Worm (Caenorhabditis elegans) whole organism, midembryonic: Measurements from ENCODE around the gene ceph-41.

Source experiments
- T22C8.4 ChIP-seq: fragments of 200-800 bp; sonication (Bioruptor generic); IDR thresholded peaks from 2 replicates; pipeline ENCODE4 v1.3.6; 2022; ENCODE audit warnings: missing genetic modification characterization, missing compliant biosample characterization
- cog-1 ChIP-seq: sonication (generic microtip); optimal IDR thresholded peaks from 2 replicates; lab custom pipeline; 2016; ENCODE audit warnings: missing genetic modification characterization, missing compliant biosample characterization
- flt-1 ChIP-seq: fragments of 200-800 bp; sonication (Bioruptor generic); IDR thresholded peaks from 2 replicates; pipeline ENCODE4 v1.3.6; 2022; ENCODE audit warnings: missing genetic modification characterization, missing compliant biosample characterization
- klf-2 ChIP-seq: fragments of 200-800 bp; sonication (Bioruptor generic); conservative IDR thresholded peaks from 2 replicates; pipeline ENCODE4 v1.3.6; 2022; ENCODE audit warnings: missing genetic modification reagents, missing genetic modification characterization, missing compliant biosample characterization
- med-1 ChIP-seq: sonication (generic microtip); optimal IDR thresholded peaks from 2 replicates; lab custom pipeline; 2017; ENCODE audit warnings: missing genetic modification characterization, mild to moderate bottlenecking, missing compliant biosample characterization, antibody characterized with exemption, missing genetic modification reagents; ENCODE audit not compliant: insufficient read depth
- ref-1 ChIP-seq: fragments of 200-800 bp; sonication (Bioruptor generic); conservative IDR thresholded peaks from 2 replicates; pipeline ENCODE4 v1.3.6; 2022; ENCODE audit warnings: missing genetic modification reagents, missing genetic modification characterization, missing compliant biosample characterization
- tab-1 ChIP-seq: fragments of 200-800 bp; sonication (Bioruptor generic); IDR thresholded peaks from 2 replicates; pipeline ENCODE4 v1.3.6; 2022; ENCODE audit warnings: missing genetic modification characterization, missing compliant biosample characterization
- ztf-23 ChIP-seq: fragments of 200-800 bp; sonication (Bioruptor generic); IDR thresholded peaks from 2 replicates; pipeline ENCODE4 v1.3.6; 2022; ENCODE audit warnings: missing genetic modification reagents, missing genetic modification characterization, missing compliant biosample characterization
- ztf-29 ChIP-seq: fragments of 200-800 bp; sonication (Bioruptor generic); IDR thresholded peaks from 2 replicates; pipeline ENCODE4 v1.3.6; 2022; ENCODE audit warnings: missing genetic modification reagents, missing genetic modification characterization, missing compliant biosample characterization

ceph-41 gene

ce11 chrIV:8164515-8164914 lies 37.5 kb downstream of the ceph-41 start:
- TF ChIP-seq klf-2 (GFP tag; lab: Robert Waterston, UW) (no peak), cog-1 (tag; lab: Kevin White, UChicago) (no peak), T22C8.4 (GFP tag; lab: Robert Waterston, UW) (no peak), med-1 (GFP tag; lab: Kevin White, UChicago) (no peak), ztf-29 (GFP tag; lab: Robert Waterston, UW) (no peak), tab-1 (no peak), ref-1 (no peak), ztf-23 (GFP tag; lab: Robert Waterston, UW) (no peak), flt-1 (GFP tag; lab: Robert Waterston, UW) (no peak)

DNA sequence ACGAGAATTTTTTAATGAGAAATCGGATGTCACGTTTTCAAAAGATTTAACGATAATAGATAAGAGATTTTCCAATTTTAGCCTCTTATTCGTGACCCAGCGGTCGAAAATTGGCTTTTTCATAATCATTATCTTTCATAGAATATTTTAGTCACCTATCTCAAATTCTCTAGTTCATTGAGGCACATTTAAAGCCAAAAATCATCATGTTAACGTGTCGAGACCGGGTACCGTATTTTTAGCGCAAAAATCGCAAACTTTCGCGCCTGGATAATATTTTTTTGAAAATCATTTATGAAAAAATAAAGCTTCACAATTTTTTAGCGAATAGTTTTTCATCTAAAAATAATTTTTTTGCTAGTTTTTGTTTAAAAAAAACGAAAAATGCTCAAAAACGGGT lies 38.9 kb downstream of the ceph-41 start, which contains the start of gene B0218.7:
Gene B0218.7, minus strand, starts transcription at position 101 of the 400 bp plus-strand sequence.
- TF ChIP-seq tab-1 (no peak), flt-1 (GFP tag; lab: Robert Waterston, UW) (no peak), med-1 (GFP tag; lab: Kevin White, UChicago) (no peak), cog-1 (tag; lab: Kevin White, UChicago) (no peak), ztf-29 (GFP tag; lab: Robert Waterston, UW) (no peak), klf-2 (GFP tag; lab: Robert Waterston, UW) (no peak), ztf-23 (GFP tag; lab: Robert Waterston, UW) (no peak)

- TF ChIP-seq med-1 (GFP tag; lab: Kevin White, UChicago) (no peak), ztf-23 (GFP tag; lab: Robert Waterston, UW) (no peak), tab-1 (no peak), klf-2 (GFP tag; lab: Robert Waterston, UW) (no peak), ztf-29 (GFP tag; lab: Robert Waterston, UW) (no peak), T22C8.4 (GFP tag; lab: Robert Waterston, UW) (no peak), flt-1 (GFP tag; lab: Robert Waterston, UW) (no peak), ref-1 (no peak), cog-1 (tag; lab: Kevin White, UChicago) (no peak)
Observed at ce11 chrIV:8168660-8169059, 41.7 kb downstream of the ceph-41 start, which contains the start of gene clec-52. clec-52 (minus strand) TSS chrIV:8168760.

ce11 chrIV:8169674-8170073 lies 42.7 kb downstream of the ceph-41 start, which contains the start of gene C07G1.15:
C07G1.15 (plus strand) TSS chrIV:8169974.
- TF ChIP-seq med-1 (GFP tag; lab: Kevin White, UChicago): no peak
- no peak for TF ChIP-seq ztf-29 (GFP tag; lab: Robert Waterston, UW)
- no peak for TF ChIP-seq ref-1
- TF ChIP-seq flt-1 (GFP tag; lab: Robert Waterston, UW): no peak
- TF ChIP-seq ztf-23 (GFP tag; lab: Robert Waterston, UW): no peak
- no peak for TF ChIP-seq klf-2 (GFP tag; lab: Robert Waterston, UW)
- no peak for TF ChIP-seq cog-1 (tag; lab: Kevin White, UChicago)
- no peak for TF ChIP-seq tab-1
- no peak for TF ChIP-seq T22C8.4 (GFP tag; lab: Robert Waterston, UW)

ce11 chrIV:8170264-8170663 lies 43.3 kb downstream of the ceph-41 start:
- TF ChIP-seq med-1 (GFP tag; lab: Kevin White, UChicago): no peak
- no peak for TF ChIP-seq ref-1
- TF ChIP-seq ztf-29 (GFP tag; lab: Robert Waterston, UW): no peak
- TF ChIP-seq T22C8.4 (GFP tag; lab: Robert Waterston, UW): no peak
- TF ChIP-seq tab-1: no peak
- no peak for TF ChIP-seq ztf-23 (GFP tag; lab: Robert Waterston, UW)
- TF ChIP-seq cog-1 (tag; lab: Kevin White, UChicago): peak; percentile 57
- no peak for TF ChIP-seq flt-1 (GFP tag; lab: Robert Waterston, UW)

ce11 chrIV:8171376-8171775 lies 44.4 kb downstream of the ceph-41 start:
- TF ChIP-seq tab-1: no peak
- no peak for TF ChIP-seq ztf-23 (GFP tag; lab: Robert Waterston, UW)
- no peak for TF ChIP-seq ref-1
- no peak for TF ChIP-seq flt-1 (GFP tag; lab: Robert Waterston, UW)
- TF ChIP-seq cog-1 (tag; lab: Kevin White, UChicago): no peak
- TF ChIP-seq klf-2 (GFP tag; lab: Robert Waterston, UW): no peak
- no peak for TF ChIP-seq med-1 (GFP tag; lab: Kevin White, UChicago)
- TF ChIP-seq ztf-29 (GFP tag; lab: Robert Waterston, UW): no peak

DNA sequence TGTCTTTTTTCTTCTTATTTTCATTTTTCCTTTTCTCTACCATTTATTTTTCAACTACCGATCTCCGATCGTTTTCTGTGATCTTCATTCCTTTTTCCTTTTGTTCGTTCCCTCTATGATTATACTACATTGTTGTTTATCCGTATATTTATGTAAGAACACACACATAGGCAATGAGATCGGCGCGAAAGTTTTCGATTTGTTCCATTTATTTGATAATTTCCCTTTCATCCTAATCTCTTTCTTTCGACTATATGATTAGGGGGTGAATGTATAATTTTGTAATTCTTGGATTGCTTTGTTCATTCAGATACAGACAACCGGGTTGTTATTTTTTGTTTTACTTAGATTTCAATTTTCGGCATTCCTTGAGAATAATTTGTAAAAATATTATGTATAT lies 46.6 kb downstream of the ceph-41 start:
- TF ChIP-seq ref-1 (no peak), ztf-23 (GFP tag; lab: Robert Waterston, UW) (no peak), med-1 (GFP tag; lab: Kevin White, UChicago) (no peak), klf-2 (GFP tag; lab: Robert Waterston, UW) (no peak), flt-1 (GFP tag; lab: Robert Waterston, UW) (no peak), T22C8.4 (GFP tag; lab: Robert Waterston, UW) (no peak), ztf-29 (GFP tag; lab: Robert Waterston, UW) (no peak), cog-1 (tag; lab: Kevin White, UChicago) (no peak), tab-1 (no peak)

DNA sequence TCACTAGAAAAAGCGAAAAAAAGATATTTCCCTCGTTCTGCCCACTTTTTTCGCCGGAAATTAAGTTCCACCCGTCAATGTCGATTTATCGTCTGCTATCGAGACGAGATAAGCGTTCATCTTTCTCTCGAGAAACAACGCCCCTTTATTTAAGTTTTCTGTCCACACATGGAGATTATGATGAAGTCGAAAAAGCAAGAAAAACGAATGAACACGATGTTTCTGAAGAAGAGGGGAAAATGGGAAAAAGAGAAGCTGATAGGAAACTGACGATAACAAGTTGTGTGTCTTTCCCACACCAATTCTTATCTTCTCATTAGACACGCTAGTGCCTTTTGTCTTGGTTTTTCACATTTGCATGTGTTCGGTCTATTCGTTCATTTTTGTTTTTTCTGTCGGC lies 47.8 kb downstream of the ceph-41 start:
- TF ChIP-seq cog-1 (tag; lab: Kevin White, UChicago) (no peak), flt-1 (GFP tag; lab: Robert Waterston, UW) (no peak), ztf-23 (GFP tag; lab: Robert Waterston, UW) (no peak), ztf-29 (GFP tag; lab: Robert Waterston, UW) (no peak), klf-2 (GFP tag; lab: Robert Waterston, UW) (no peak), tab-1 (no peak), ref-1 (no peak), T22C8.4 (GFP tag; lab: Robert Waterston, UW) (no peak), med-1 (GFP tag; lab: Kevin White, UChicago) (no peak)

DNA sequence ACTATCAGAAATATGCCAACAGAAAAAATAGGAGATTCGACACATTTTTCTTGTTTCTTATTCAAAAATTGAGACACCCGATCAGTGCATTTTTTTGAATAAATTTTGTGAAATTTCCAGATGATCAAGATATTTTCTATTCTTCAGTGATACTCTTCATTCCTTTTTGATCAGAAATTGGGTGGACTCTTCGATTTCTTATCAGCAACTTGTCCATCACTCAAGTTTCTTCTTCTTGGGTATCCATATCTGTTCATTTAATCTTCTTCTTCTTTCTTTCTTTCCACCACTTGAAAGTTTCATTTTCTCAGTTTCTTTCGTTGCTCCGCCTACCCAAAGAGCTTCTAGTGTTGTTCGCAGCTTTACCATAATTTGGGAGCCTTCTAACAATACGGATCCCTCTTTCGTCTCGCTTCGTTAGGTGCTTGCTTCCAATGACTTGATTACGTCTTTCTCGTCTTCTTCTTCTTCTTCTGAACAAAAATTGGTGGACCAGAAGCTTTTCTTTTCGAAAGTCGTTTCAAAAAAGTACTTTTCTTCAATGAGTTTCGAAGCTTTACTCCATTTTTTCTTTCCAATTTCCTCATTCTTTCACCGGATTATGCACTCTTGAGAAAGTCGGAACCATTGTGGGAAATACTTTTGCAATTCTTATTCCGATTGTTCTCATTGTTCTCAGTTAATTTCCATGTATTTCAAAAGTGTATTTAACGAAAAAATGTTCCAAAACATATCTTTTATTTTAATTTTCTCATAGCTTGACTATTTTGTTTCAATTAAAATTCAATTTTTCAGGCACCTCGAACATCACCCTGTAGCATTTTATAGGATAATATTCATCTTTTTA lies 48.9 kb downstream of the ceph-41 start, which contains the start of gene pct-1:
Gene pct-1, plus strand, starts transcription at position 797 of the 847 bp plus-strand sequence.
- TF ChIP-seq ztf-29 (GFP tag; lab: Robert Waterston, UW): no peak
- no peak for TF ChIP-seq ztf-23 (GFP tag; lab: Robert Waterston, UW)
- no peak for TF ChIP-seq ref-1
- TF ChIP-seq T22C8.4 (GFP tag; lab: Robert Waterston, UW): no peak
- no peak for TF ChIP-seq med-1 (GFP tag; lab: Kevin White, UChicago)
- TF ChIP-seq flt-1 (GFP tag; lab: Robert Waterston, UW): no peak
- no peak for TF ChIP-seq tab-1
- no peak for TF ChIP-seq klf-2 (GFP tag; lab: Robert Waterston, UW)
- TF ChIP-seq cog-1 (tag; lab: Kevin White, UChicago): no peak
